Fruit fly (Drosophila melanogaster) whole organism, embryonic: ENCODE measurements around the gene JIL-1.

Experiments used
- ATbp ChIP-seq: fragments of 200-800 bp; sonication (Bioruptor generic); optimal IDR thresholded peaks from 2 replicates; lab custom pipeline; 2017; ENCODE audit warnings: missing biosample characterization, mild to moderate bottlenecking, missing genetic modification characterization, missing genetic modification reagents
- BtbVII ChIP-seq: fragments of 200-800 bp; sonication (Bioruptor generic); optimal IDR thresholded peaks from 3 replicates; lab custom pipeline; 2017; ENCODE audit warnings: missing biosample characterization, mild to moderate bottlenecking, missing genetic modification characterization
- CG10565 ChIP-seq: fragments of 200-800 bp; sonication (Bioruptor generic); optimal IDR thresholded peaks from 3 replicates; lab custom pipeline; 2016; ENCODE audit warnings: missing biosample characterization, mild to moderate bottlenecking, missing genetic modification characterization
- CG11695 ChIP-seq: fragments of 200-800 bp; sonication (Bioruptor generic); IDR thresholded peaks from 3 replicates; pipeline ENCODE4 v1.3.6; 2022; ENCODE audit warnings: missing biosample characterization, missing genetic modification characterization
- CG12155 ChIP-seq: fragments of 200-800 bp; sonication (Bioruptor generic); optimal IDR thresholded peaks from 3 replicates; lab custom pipeline; 2016; ENCODE audit warnings: missing biosample characterization, missing genetic modification characterization
- CG12769 ChIP-seq: fragments of 200-800 bp; sonication (Bioruptor generic); optimal IDR thresholded peaks from 2 replicates; lab custom pipeline; 2019; ENCODE audit warnings: missing biosample characterization, mild to moderate bottlenecking, missing genetic modification characterization, moderate library complexity
- CG1602 ChIP-seq: fragments of 200-800 bp; sonication (Bioruptor generic); optimal IDR thresholded peaks from 3 replicates; lab custom pipeline; 2016; ENCODE audit warnings: missing biosample characterization, missing genetic modification characterization
- CG2202 ChIP-seq: fragments of 200-800 bp; sonication (Bioruptor generic); optimal IDR thresholded peaks from 2 replicates; lab custom pipeline; 2018; ENCODE audit warnings: missing biosample characterization, mild to moderate bottlenecking, missing genetic modification characterization
- CG2875 ChIP-seq: fragments of 200-800 bp; sonication (Bioruptor generic); optimal IDR thresholded peaks from 2 replicates; lab custom pipeline; 2017; ENCODE audit warnings: missing biosample characterization, mild to moderate bottlenecking, missing genetic modification characterization, missing genetic modification reagents
- CG30431 ChIP-seq: fragments of 200-800 bp; sonication (Bioruptor generic); optimal IDR thresholded peaks from 2 replicates; lab custom pipeline; 2017; ENCODE audit warnings: missing biosample characterization, missing genetic modification characterization
- CG33213 ChIP-seq: fragments of 200-800 bp; sonication (Bioruptor generic); optimal IDR thresholded peaks from 3 replicates; lab custom pipeline; 2016; ENCODE audit warnings: missing biosample characterization, missing genetic modification characterization
- CG3726 ChIP-seq: fragments of 200-800 bp; sonication (Bioruptor generic); IDR thresholded peaks from 3 replicates; pipeline ENCODE4, ENCODE4 v1.3.6; 2022; ENCODE audit warnings: missing biosample characterization, missing genetic modification characterization
- CG3995 ChIP-seq: fragments of 200-800 bp; sonication (Bioruptor generic); optimal IDR thresholded peaks from 3 replicates; lab custom pipeline; 2016; ENCODE audit warnings: missing biosample characterization, missing genetic modification characterization
- CG6791 ChIP-seq: fragments of 200-800 bp; sonication (Bioruptor generic); IDR thresholded peaks from 3 replicates; pipeline ENCODE4 v1.3.6; 2022; ENCODE audit warnings: missing biosample characterization, missing genetic modification characterization; ENCODE audit not compliant: partially characterized antibody
- CG7928 ChIP-seq: fragments of 200-800 bp; sonication (Bioruptor generic); optimal IDR thresholded peaks from 2 replicates; lab custom pipeline; 2017; ENCODE audit warnings: missing biosample characterization, mild to moderate bottlenecking, missing genetic modification characterization
- CG8765 ChIP-seq: fragments of 200-800 bp; sonication (Bioruptor generic); IDR thresholded peaks from 2 replicates; pipeline ENCODE4 v1.3.6; 2022; ENCODE audit warnings: missing biosample characterization, missing genetic modification characterization
- CkIIα-i1 ChIP-seq: fragments of 200-800 bp; sonication (Bioruptor generic); IDR thresholded peaks from 2 replicates; pipeline ENCODE4 v1.3.6; 2022; ENCODE audit warnings: missing biosample characterization, missing genetic modification characterization
- CoRest ChIP-seq: fragments of 200-800 bp; sonication (Bioruptor generic); optimal IDR thresholded peaks from 3 replicates; lab custom pipeline; 2018; ENCODE audit warnings: missing biosample characterization, mild to moderate bottlenecking, missing genetic modification characterization, moderate library complexity
- D19B ChIP-seq: fragments of 200-800 bp; sonication (Bioruptor generic); optimal IDR thresholded peaks from 2 replicates; lab custom pipeline; 2017; ENCODE audit warnings: missing biosample characterization, mild to moderate bottlenecking, missing genetic modification characterization
- Dfd ChIP-seq, 2 experiments: fragments of >200 bp; optimal IDR thresholded peaks; 2 replicates each; lab custom pipeline; 2017; ENCODE audit warnings: missing biosample characterization in 2 of 2, missing genetic modification characterization in 2 of 2
- Dip3 ChIP-seq: fragments of 200-800 bp; sonication (Bioruptor generic); optimal IDR thresholded peaks from 3 replicates; lab custom pipeline; 2016; ENCODE audit warnings: missing biosample characterization, missing genetic modification characterization
- Dll ChIP-seq: fragments of 200-800 bp; sonication (Bioruptor generic); IDR thresholded peaks from 4 replicates; pipeline ENCODE4 v1.3.6; 2022; ENCODE audit warnings: missing biosample characterization, missing genetic modification characterization; ENCODE audit not compliant: partially characterized antibody
- Doc2 ChIP-seq: fragments of 200-800 bp; sonication (Bioruptor generic); IDR thresholded peaks from 2 replicates; pipeline ENCODE4 v1.3.6; 2022; ENCODE audit warnings: missing biosample characterization, missing genetic modification characterization
- HLH3B ChIP-seq: fragments of 200-800 bp; sonication (Bioruptor generic); IDR thresholded peaks from 2 replicates; pipeline ENCODE4 v1.3.6; 2022; ENCODE audit warnings: missing biosample characterization, missing genetic modification characterization
- HmgZ ChIP-seq: fragments of 200-800 bp; sonication (Bioruptor generic); optimal IDR thresholded peaks from 2 replicates; lab custom pipeline; 2018; ENCODE audit warnings: missing biosample characterization, mild to moderate bottlenecking, missing genetic modification characterization
- Hr51 ChIP-seq, 2 experiments: fragments of 200-800 bp; sonication (Bioruptor generic); optimal IDR thresholded peaks; 2 replicates in 1 of 2; 3 replicates in 1 of 2; lab custom pipeline; 2016 to 2018; ENCODE audit warnings: missing biosample characterization in 2 of 2, missing genetic modification characterization in 2 of 2, mild to moderate bottlenecking in 1 of 2, moderate library complexity in 1 of 2
- Lim3 ChIP-seq: fragments of 200-800 bp; sonication (Bioruptor generic); IDR thresholded peaks from 2 replicates; pipeline ENCODE4 v1.3.6; 2022; ENCODE audit warnings: missing biosample characterization, missing genetic modification characterization
- MESR4 ChIP-seq: fragments of 200-800 bp; sonication (Bioruptor generic); optimal IDR thresholded peaks from 2 replicates; lab custom pipeline; 2018; ENCODE audit warnings: missing biosample characterization, mild to moderate bottlenecking, missing genetic modification characterization, moderate library complexity
- Max ChIP-seq: fragments of 200-800 bp; sonication (Bioruptor generic); optimal IDR thresholded peaks from 2 replicates; lab custom pipeline; 2016; ENCODE audit warnings: missing biosample characterization, mild to moderate bottlenecking, missing genetic modification characterization
- Vsx1 ChIP-seq: fragments of 200-800 bp; sonication (Bioruptor generic); optimal IDR thresholded peaks from 2 replicates; lab custom pipeline; 2017; ENCODE audit warnings: missing biosample characterization, mild to moderate bottlenecking, missing genetic modification characterization, missing genetic modification reagents
- cas ChIP-seq: fragments of 200-800 bp; sonication (Bioruptor generic); IDR thresholded peaks from 2 replicates; pipeline ENCODE4 v1.3.6; 2022; ENCODE audit warnings: missing biosample characterization, missing genetic modification characterization
- da ChIP-seq: fragments of 200-800 bp; sonication (Bioruptor generic); optimal IDR thresholded peaks from 2 replicates; lab custom pipeline; 2016; ENCODE audit warnings: missing biosample characterization, missing genetic modification characterization
- dan ChIP-seq: fragments of 200-800 bp; sonication (Bioruptor generic); IDR thresholded peaks from 2 replicates; pipeline ENCODE4 v1.3.6; 2022; ENCODE audit warnings: missing biosample characterization, missing genetic modification characterization
- dimm ChIP-seq: fragments of 200-800 bp; sonication (Bioruptor generic); IDR thresholded peaks from 2 replicates; pipeline ENCODE4 v1.3.6; 2022; ENCODE audit warnings: missing biosample characterization, missing genetic modification characterization
- ewg ChIP-seq: fragments of 200-800 bp; sonication (Bioruptor generic); optimal IDR thresholded peaks from 3 replicates; lab custom pipeline; 2017; ENCODE audit warnings: mild to moderate bottlenecking, missing biosample characterization, missing genetic modification reagents, missing genetic modification characterization
- fru ChIP-seq: fragments of >200 bp; optimal IDR thresholded peaks from 2 replicates; lab custom pipeline; 2017
- gce ChIP-seq: fragments of 200-800 bp; sonication (Bioruptor generic); IDR thresholded peaks from 3 replicates; pipeline ENCODE4 v1.3.6; 2022; ENCODE audit warnings: missing biosample characterization, missing genetic modification characterization
- h ChIP-seq: fragments of >200 bp; optimal IDR thresholded peaks from 2 replicates; lab custom pipeline; 2017
- ken ChIP-seq: fragments of 200-800 bp; sonication (Bioruptor generic); IDR thresholded peaks from 3 replicates; pipeline ENCODE4 v1.3.6; 2022; ENCODE audit warnings: missing biosample characterization, missing genetic modification characterization
- lilli ChIP-seq: fragments of 200-800 bp; sonication (Bioruptor generic); optimal IDR thresholded peaks from 3 replicates; lab custom pipeline; 2016; ENCODE audit warnings: missing biosample characterization, missing genetic modification characterization
- mam ChIP-seq: fragments of 200-800 bp; sonication (Bioruptor generic); optimal IDR thresholded peaks from 3 replicates; lab custom pipeline; 2016; ENCODE audit warnings: missing biosample characterization, missing genetic modification characterization
- nerfin-2 ChIP-seq: fragments of 200-800 bp; sonication (Bioruptor generic); IDR thresholded peaks from 2 replicates; pipeline ENCODE4 v1.3.6; 2022; ENCODE audit warnings: missing biosample characterization, missing genetic modification characterization; ENCODE audit not compliant: partially characterized antibody
- pb ChIP-seq: fragments of 200-800 bp; sonication (Bioruptor generic); optimal IDR thresholded peaks from 3 replicates; lab custom pipeline; 2016; ENCODE audit warnings: missing biosample characterization, missing genetic modification characterization
- pho ChIP-seq: fragments of 200-800 bp; sonication (Bioruptor generic); optimal IDR thresholded peaks from 2 replicates; lab custom pipeline; 2016; ENCODE audit warnings: missing biosample characterization, missing genetic modification characterization
- sc ChIP-seq, 3 experiments: fragments of >200 bp in 2 of 3; fragments of 200-800 bp in 1 of 3; sonication (Bioruptor generic) in 1 of 3; optimal IDR thresholded peaks; 2 replicates in 2 of 3; 3 replicates in 1 of 3; lab custom pipeline; 2017; ENCODE audit warnings: mild to moderate bottlenecking in 1 of 3, missing biosample characterization in 1 of 3, missing genetic modification characterization in 1 of 3, missing genetic modification reagents in 1 of 3
- sd ChIP-seq: fragments of 200-800 bp; sonication (Bioruptor generic); optimal IDR thresholded peaks from 3 replicates; lab custom pipeline; 2018; ENCODE audit warnings: missing biosample characterization, mild to moderate bottlenecking, missing genetic modification characterization, moderate library complexity
- sima ChIP-seq: fragments of 200-800 bp; sonication (Bioruptor generic); optimal IDR thresholded peaks from 2 replicates; lab custom pipeline; 2016; ENCODE audit warnings: missing biosample characterization, missing genetic modification characterization
- ssp ChIP-seq: fragments of 200-800 bp; sonication (Bioruptor generic); IDR thresholded peaks from 2 replicates; pipeline ENCODE4 v1.3.6; 2022; ENCODE audit warnings: missing biosample characterization, missing genetic modification characterization
- vnd ChIP-seq: fragments of 200-800 bp; sonication (Bioruptor generic); IDR thresholded peaks from 3 replicates; pipeline ENCODE4 v1.3.6; 2022; ENCODE audit warnings: missing biosample characterization, missing genetic modification characterization; ENCODE audit not compliant: partially characterized antibody

The JIL-1 gene

dm6 chr3L:11097982-11098663, 5.1 kb upstream of the JIL-1 start, which contains the start of the genes Irbp18 and APP-BP1 (continued):
- TF ChIP-seq sd (tag; lab: Kevin White, UChicago): no peak
- peak; percentile 59; the same call in 1 of the 2 replicates for TF ChIP-seq dimm (GFP tag; lab: Robert Waterston, UW)
- TF ChIP-seq CG6791 (GFP tag; lab: Robert Waterston, UW): no peak; the same call in 2 of the 3 replicates
- TF ChIP-seq pb (GFP tag; lab: Kevin White, UChicago): peak; percentile 81
- TF ChIP-seq CG11695: peak; percentile 91
- TF ChIP-seq Vsx1: peak; percentile 84
- TF ChIP-seq sima: peak; percentile 41
- no peak for TF ChIP-seq nerfin-2 (GFP tag; lab: Robert Waterston, UW)
- peak; percentile 96 for TF ChIP-seq mam (GFP tag; lab: Kevin White, UChicago)
- TF ChIP-seq h (lab: Kevin White, UChicago): no peak
- peak; percentile 31 for TF ChIP-seq MESR4
- peak; percentile 32; the same call in 1 of the 2 replicates for TF ChIP-seq cas (GFP tag; lab: Robert Waterston, UW)
- peak; percentile 94 for TF ChIP-seq CG30431 (GFP tag; lab: Kevin White, UChicago)
- TF ChIP-seq CG12769 (tag; lab: Kevin White, UChicago): peak; percentile 92
- TF ChIP-seq gce (GFP tag; lab: Robert Waterston, UW): peak; percentile 71; the same call in 2 of the 3 replicates
- no peak for TF ChIP-seq Dll
- no peak for TF ChIP-seq vnd (GFP tag; lab: Robert Waterston, UW)
- TF ChIP-seq Hr51 (GFP tag; optimal IDR thresholded peaks at IDR 0.05; lab: Kevin White, UChicago): peak; percentile 95 to 96
- no peak for TF ChIP-seq dan (GFP tag; lab: Robert Waterston, UW)
- peak; percentile 96 for TF ChIP-seq Dip3 (GFP tag; lab: Kevin White, UChicago)
- peak; percentile 96 for TF ChIP-seq HmgZ (tag; lab: Kevin White, UChicago)
- TF ChIP-seq CkIIα-i1 (GFP tag; lab: Robert Waterston, UW): 0 out of 2 replicates have a peak, but pooled peaks have one; percentile 31
- TF ChIP-seq ATbp: peak; percentile 83
- peak; percentile 93 for TF ChIP-seq da
- TF ChIP-seq HLH3B: peak; percentile 75
- TF ChIP-seq ken (GFP tag; lab: Robert Waterston, UW): peak; percentile 79
- TF ChIP-seq CG33213 (GFP tag; lab: Kevin White, UChicago): peak; percentile 88
- TF ChIP-seq Lim3 (GFP tag; lab: Robert Waterston, UW): peak; percentile 47; the same call in 1 of the 2 replicates
- peak; percentile 87 for TF ChIP-seq ewg (GFP tag; lab: Kevin White, UChicago)
- TF ChIP-seq ssp (GFP tag; lab: Robert Waterston, UW): peak; percentile 66
- peak; percentile 64 for TF ChIP-seq CG3995 (GFP tag; lab: Kevin White, UChicago)
- TF ChIP-seq CG2202 (tag; lab: Kevin White, UChicago): peak; percentile 83
- peak; percentile 97 for TF ChIP-seq lilli (GFP tag; lab: Kevin White, UChicago)
- peak; percentile 69 for TF ChIP-seq CG7928 (GFP tag; lab: Kevin White, UChicago)
- no peak for TF ChIP-seq sc (optimal IDR thresholded peaks at IDR 0.05; lab: Kevin White, UChicago)
- TF ChIP-seq sc (GFP tag; optimal IDR thresholded peaks at IDR 0.05; lab: Kevin White, UChicago): peak; percentile 90
- peak; percentile 91 for TF ChIP-seq BtbVII (GFP tag; lab: Kevin White, UChicago)
- peak; percentile 89 for TF ChIP-seq CG10565 (GFP tag; lab: Kevin White, UChicago)
- peak; percentile 92 for TF ChIP-seq CG12155
- TF ChIP-seq D19B (GFP tag; lab: Kevin White, UChicago): peak; percentile 86
- TF ChIP-seq CG1602 (GFP tag; lab: Kevin White, UChicago): peak; percentile 94
- no peak for TF ChIP-seq fru (lab: Kevin White, UChicago)
- peak; percentile 67 for TF ChIP-seq CG8765
- peak; percentile 95 for TF ChIP-seq CoRest (tag; lab: Kevin White, UChicago)
- peak; percentile 96 for TF ChIP-seq pho (GFP tag; lab: Kevin White, UChicago)
- TF ChIP-seq Max: peak; percentile 97
- no peak for TF ChIP-seq Dfd (GFP tag; optimal IDR thresholded peaks at IDR 0.05; lab: Kevin White, UChicago)
- TF ChIP-seq CG2875 (GFP tag; lab: Kevin White, UChicago): peak; percentile 90
- peak; percentile 91; the same call in 2 of the 3 replicates for TF ChIP-seq CG3726
- peak; percentile 36; the same call in 1 of the 2 replicates for TF ChIP-seq Doc2 (GFP tag; lab: Robert Waterston, UW)
